Worm (Caenorhabditis elegans) whole organism, L2 larva: Measurements from ENCODE around the gene F08D12.15.

Source experiments
- C34F6.9 ChIP-seq: fragments of 150-350 bp; optimal IDR thresholded peaks from 2 replicates; lab custom pipeline; 2014; ENCODE audit warnings: missing biosample characterization, missing genetic modification characterization
- R02D3.7 ChIP-seq: fragments of 150-350 bp; optimal IDR thresholded peaks from 2 replicates; lab custom pipeline; 2014; ENCODE audit warnings: missing biosample characterization, missing genetic modification characterization
- Y55F3AM.14 ChIP-seq: fragments of 200-800 bp; sonication (Bioruptor generic); optimal IDR thresholded peaks from 2 replicates; lab custom pipeline; 2018; ENCODE audit warnings: mild to moderate bottlenecking, missing genetic modification characterization, missing compliant biosample characterization
- ZK546.5 ChIP-seq: sonication (generic microtip); optimal IDR thresholded peaks from 2 replicates; lab custom pipeline; 2017; ENCODE audit warnings: missing biosample characterization, missing genetic modification characterization
- alr-1 ChIP-seq: fragments of 150-350 bp; optimal IDR thresholded peaks from 2 replicates; lab custom pipeline; 2014; ENCODE audit warnings: missing biosample characterization, missing genetic modification characterization
- aly-2 ChIP-seq: fragments of 150-350 bp; optimal IDR thresholded peaks from 2 replicates; lab custom pipeline; 2014; ENCODE audit warnings: missing biosample characterization, missing genetic modification characterization
- ama-1 ChIP-seq: fragments of 150-350 bp; optimal IDR thresholded peaks from 2 replicates; lab custom pipeline; 2018; ENCODE audit warnings: inconsistent platforms
- ceh-16 ChIP-seq: fragments of 150-350 bp; optimal IDR thresholded peaks from 2 replicates; lab custom pipeline; 2014; ENCODE audit warnings: missing biosample characterization, missing genetic modification characterization
- crh-2 ChIP-seq: sonication (generic microtip); optimal IDR thresholded peaks from 2 replicates; lab custom pipeline; 2017; ENCODE audit warnings: missing biosample characterization, missing genetic modification characterization
- dmd-4 ChIP-seq: sonication (generic microtip); optimal IDR thresholded peaks from 2 replicates; lab custom pipeline; 2017; ENCODE audit warnings: missing biosample characterization, missing genetic modification characterization
- egl-27 ChIP-seq: sonication (generic microtip); optimal IDR thresholded peaks from 3 replicates; lab custom pipeline; 2017; ENCODE audit warnings: missing biosample characterization, missing genetic modification reagents, missing genetic modification characterization
- elt-3 ChIP-seq: sonication (generic microtip); optimal IDR thresholded peaks from 2 replicates; lab custom pipeline; 2017; ENCODE audit warnings: missing biosample characterization, missing genetic modification characterization
- fos-1 ChIP-seq: fragments of 150-350 bp; optimal IDR thresholded peaks from 2 replicates; lab custom pipeline; 2014; ENCODE audit warnings: missing biosample characterization, missing genetic modification characterization
- gmeb-1 ChIP-seq: fragments of 150-350 bp; optimal IDR thresholded peaks from 2 replicates; lab custom pipeline; 2014; ENCODE audit warnings: missing biosample characterization, missing genetic modification characterization
- lin-11 ChIP-seq: fragments of 150-350 bp; sonication (generic microtip); optimal IDR thresholded peaks from 2 replicates; lab custom pipeline; 2014; ENCODE audit warnings: missing biosample characterization, missing genetic modification characterization, inconsistent platforms, mixed read lengths
- lin-13 ChIP-seq: fragments of 150-350 bp; optimal IDR thresholded peaks from 2 replicates; lab custom pipeline; 2014; ENCODE audit warnings: missing biosample characterization, missing genetic modification reagents, missing genetic modification characterization
- lin-39 ChIP-seq: fragments of 150-350 bp; optimal IDR thresholded peaks from 2 replicates; lab custom pipeline; 2014; ENCODE audit warnings: missing biosample characterization, missing genetic modification reagents, missing genetic modification characterization
- lsy-2 ChIP-seq, 2 experiments: fragments of 150-350 bp in 1 of 2; sonication (generic microtip) in 1 of 2; optimal IDR thresholded peaks; 2 replicates each; lab custom pipeline; 2014 to 2017; ENCODE audit warnings: missing biosample characterization in 2 of 2, missing genetic modification characterization in 2 of 2
- mbf-1 ChIP-seq: sonication (generic microtip); optimal IDR thresholded peaks from 2 replicates; lab custom pipeline; 2017; ENCODE audit warnings: missing biosample characterization, missing genetic modification characterization
- mdl-1 ChIP-seq, 2 experiments: fragments of 150-350 bp in 1 of 2; sonication (generic microtip) in 1 of 2; optimal IDR thresholded peaks; 2 replicates each; lab custom pipeline; 2017; ENCODE audit warnings: missing biosample characterization in 2 of 2, missing genetic modification characterization in 2 of 2
- nhr-10 ChIP-seq: sonication (generic microtip); optimal IDR thresholded peaks from 2 replicates; lab custom pipeline; 2017; ENCODE audit warnings: missing biosample characterization, missing genetic modification characterization
- nhr-12 ChIP-seq: fragments of 150-350 bp; optimal IDR thresholded peaks from 2 replicates; lab custom pipeline; 2014; ENCODE audit warnings: missing biosample characterization, missing genetic modification characterization
- nhr-129 ChIP-seq: fragments of 150-350 bp; optimal IDR thresholded peaks from 2 replicates; lab custom pipeline; 2014; ENCODE audit warnings: missing biosample characterization, missing genetic modification characterization
- nhr-21 ChIP-seq: fragments of 150-350 bp; optimal IDR thresholded peaks from 2 replicates; lab custom pipeline; 2014; ENCODE audit warnings: missing biosample characterization, missing genetic modification characterization
- nhr-23 ChIP-seq: fragments of 150-350 bp; optimal IDR thresholded peaks from 2 replicates; lab custom pipeline; 2014; ENCODE audit warnings: missing biosample characterization, missing genetic modification reagents, missing genetic modification characterization
- nhr-25 ChIP-seq: fragments of 150-350 bp; sonication (generic microtip); optimal IDR thresholded peaks from 3 replicates; lab custom pipeline; 2014; ENCODE audit warnings: missing biosample characterization, missing genetic modification characterization
- nhr-6 ChIP-seq: fragments of 150-350 bp; optimal IDR thresholded peaks from 2 replicates; lab custom pipeline; 2014; ENCODE audit warnings: missing biosample characterization, missing genetic modification characterization
- nhr-77 ChIP-seq: fragments of 150-350 bp; optimal IDR thresholded peaks from 2 replicates; lab custom pipeline; 2014; ENCODE audit warnings: missing biosample characterization, missing genetic modification characterization
- peb-1 ChIP-seq: fragments of 150-350 bp; optimal IDR thresholded peaks from 2 replicates; lab custom pipeline; 2014; ENCODE audit warnings: missing biosample characterization, missing genetic modification characterization
- skn-1 ChIP-seq: sonication (generic microtip); optimal IDR thresholded peaks from 2 replicates; lab custom pipeline; 2017; ENCODE audit warnings: missing biosample characterization, missing genetic modification characterization
- sma-9 ChIP-seq, 2 experiments: fragments of 150-350 bp in 1 of 2; sonication (generic microtip) in 1 of 2; optimal IDR thresholded peaks; 2 replicates each; lab custom pipeline; 2014 to 2016; ENCODE audit warnings: missing genetic modification characterization in 2 of 2, mild to moderate bottlenecking in 1 of 2, missing biosample characterization in 1 of 2, missing compliant biosample characterization in 1 of 2, missing genetic modification reagents in 1 of 2, moderate library complexity in 1 of 2
- unc-39 ChIP-seq: fragments of 150-350 bp; optimal IDR thresholded peaks from 2 replicates; lab custom pipeline; 2014; ENCODE audit warnings: missing biosample characterization, missing genetic modification characterization
- unc-55 ChIP-seq: fragments of 150-350 bp; sonication (generic microtip); optimal IDR thresholded peaks from 3 replicates; lab custom pipeline; 2014; ENCODE audit warnings: missing biosample characterization, missing genetic modification reagents, missing genetic modification characterization
- unc-62 ChIP-seq: fragments of 150-350 bp; optimal IDR thresholded peaks from 2 replicates; lab custom pipeline; 2014; ENCODE audit warnings: missing biosample characterization, missing genetic modification reagents, missing genetic modification characterization
- zag-1 ChIP-seq: fragments of 150-350 bp; optimal IDR thresholded peaks from 2 replicates; lab custom pipeline; 2014; ENCODE audit warnings: missing biosample characterization, missing genetic modification characterization
- ztf-1 ChIP-seq: fragments of 200-800 bp; sonication (Bioruptor generic); conservative IDR thresholded peaks from 2 replicates; pipeline ENCODE4 v1.3.6; 2022; ENCODE audit warnings: missing genetic modification characterization, missing compliant biosample characterization
- ztf-11 ChIP-seq: sonication (generic microtip); optimal IDR thresholded peaks from 2 replicates; lab custom pipeline; 2017; ENCODE audit warnings: missing biosample characterization, missing genetic modification characterization
- ztf-4 ChIP-seq: fragments of 150-350 bp; optimal IDR thresholded peaks from 2 replicates; lab custom pipeline; 2014; ENCODE audit warnings: missing biosample characterization, missing genetic modification characterization

The F08D12.15 gene

DNA sequence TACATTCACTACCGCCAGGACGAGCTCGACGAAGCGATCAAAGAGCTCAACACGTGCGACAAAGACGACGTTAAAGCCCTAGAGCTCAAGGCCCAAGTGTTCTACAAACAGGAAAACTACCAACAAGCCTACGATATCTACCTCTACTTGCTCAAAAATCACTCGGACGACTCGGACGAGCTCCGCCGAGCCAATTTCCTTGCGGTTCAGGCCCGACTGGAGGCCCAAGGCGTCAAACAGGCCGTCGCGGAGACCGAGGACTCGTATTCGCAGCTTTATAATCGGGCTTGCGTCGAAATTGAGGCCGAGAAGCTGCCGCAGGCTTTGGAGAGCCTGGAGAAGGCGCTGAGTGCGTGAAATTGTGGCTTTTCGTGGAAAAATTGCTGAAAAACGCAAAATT, 21.4 kb downstream of the F08D12.15 start:
- no peak for TF ChIP-seq mbf-1 (tag; lab: Kevin White, UChicago)
- TF ChIP-seq nhr-129 (tag; lab: Kevin White, UChicago): no peak
- TF ChIP-seq nhr-23 (tag; lab: Kevin White, UChicago): no peak
- no peak for TF ChIP-seq nhr-21 (tag; lab: Kevin White, UChicago)
- TF ChIP-seq egl-27: no peak
- no peak for TF ChIP-seq ama-1 (lab: Kevin White, UChicago)
- TF ChIP-seq sma-9 (GFP tag; optimal IDR thresholded peaks at IDR 0.05; lab: Kevin White, UChicago): no peak
- no peak for TF ChIP-seq sma-9 (tag; optimal IDR thresholded peaks at IDR 0.05; lab: Kevin White, UChicago)
- no peak for TF ChIP-seq lsy-2 (tag; optimal IDR thresholded peaks at IDR 0.05; lab: Kevin White, UChicago)
- TF ChIP-seq mdl-1 (tag; optimal IDR thresholded peaks at IDR 0.05; lab: Kevin White, UChicago): no peak
- TF ChIP-seq aly-2: no peak
- no peak for TF ChIP-seq unc-62 (GFP tag; lab: Kevin White, UChicago)
- TF ChIP-seq lin-13: no peak

- no peak for TF ChIP-seq nhr-21 (tag; lab: Kevin White, UChicago)
- TF ChIP-seq zag-1 (tag; lab: Kevin White, UChicago): no peak
- TF ChIP-seq lin-11: no peak
- TF ChIP-seq Y55F3AM.14 (GFP tag; lab: Kevin White, UChicago): no peak
- TF ChIP-seq lin-39 (tag; lab: Kevin White, UChicago): no peak
- no peak for TF ChIP-seq alr-1
- no peak for TF ChIP-seq nhr-12 (tag; lab: Kevin White, UChicago)
- no peak for TF ChIP-seq nhr-10
- TF ChIP-seq peb-1: no peak
- no peak for TF ChIP-seq lin-13
- no peak for TF ChIP-seq elt-3 (tag; lab: Kevin White, UChicago)
- TF ChIP-seq egl-27: no peak
- TF ChIP-seq C34F6.9: no peak
- TF ChIP-seq R02D3.7: no peak
- no peak for TF ChIP-seq gmeb-1
- TF ChIP-seq fos-1 (tag; lab: Kevin White, UChicago): no peak
- TF ChIP-seq unc-62 (GFP tag; lab: Kevin White, UChicago): no peak
- no peak for TF ChIP-seq unc-55 (GFP tag; lab: Kevin White, UChicago)
- TF ChIP-seq ztf-1: no peak
Observed at ce11 chrII:2791693-2792092, 25.3 kb downstream of the F08D12.15 start.

- no peak for TF ChIP-seq lin-39 (tag; lab: Kevin White, UChicago)
- TF ChIP-seq ztf-1: no peak
- TF ChIP-seq ceh-16 (tag; lab: Kevin White, UChicago): no peak
- no peak for TF ChIP-seq nhr-77 (tag; lab: Kevin White, UChicago)
- no peak for TF ChIP-seq Y55F3AM.14 (GFP tag; lab: Kevin White, UChicago)
- no peak for TF ChIP-seq nhr-129 (tag; lab: Kevin White, UChicago)
- TF ChIP-seq ama-1 (lab: Kevin White, UChicago): no peak
- TF ChIP-seq fos-1 (tag; lab: Kevin White, UChicago): no peak
- TF ChIP-seq egl-27: no peak
- no peak for TF ChIP-seq crh-2 (tag; lab: Kevin White, UChicago)
- no peak for TF ChIP-seq unc-39 (tag; lab: Kevin White, UChicago)
- no peak for TF ChIP-seq nhr-12 (tag; lab: Kevin White, UChicago)
- no peak for TF ChIP-seq unc-62 (GFP tag; lab: Kevin White, UChicago)
- no peak for TF ChIP-seq elt-3 (tag; lab: Kevin White, UChicago)
- TF ChIP-seq peb-1: no peak
- TF ChIP-seq lin-13: no peak
- no peak for TF ChIP-seq skn-1 (tag; lab: Kevin White, UChicago)
- no peak for TF ChIP-seq zag-1 (tag; lab: Kevin White, UChicago)
- no peak for TF ChIP-seq dmd-4 (tag; lab: Kevin White, UChicago)
- no peak for TF ChIP-seq ztf-11 (tag; lab: Kevin White, UChicago)
Observed at ce11 chrII:2795413-2795812, 29.0 kb downstream of the F08D12.15 start.

- TF ChIP-seq alr-1: no peak
- no peak for TF ChIP-seq unc-62 (GFP tag; lab: Kevin White, UChicago)
- no peak for TF ChIP-seq gmeb-1
- no peak for TF ChIP-seq nhr-77 (tag; lab: Kevin White, UChicago)
- no peak for TF ChIP-seq ZK546.5 (tag; lab: Kevin White, UChicago)
- TF ChIP-seq lin-13: no peak
- TF ChIP-seq nhr-10: no peak
- no peak for TF ChIP-seq nhr-25 (tag; lab: Kevin White, UChicago)
- no peak for TF ChIP-seq nhr-6 (tag; lab: Kevin White, UChicago)
- no peak for TF ChIP-seq nhr-12 (tag; lab: Kevin White, UChicago)
- TF ChIP-seq lsy-2 (tag; optimal IDR thresholded peaks at IDR 0.05; lab: Kevin White, UChicago): no peak
- TF ChIP-seq zag-1 (tag; lab: Kevin White, UChicago): no peak
- no peak for TF ChIP-seq lin-39 (tag; lab: Kevin White, UChicago)
- no peak for TF ChIP-seq mdl-1 (tag; optimal IDR thresholded peaks at IDR 0.05; lab: Kevin White, UChicago)
- TF ChIP-seq nhr-21 (tag; lab: Kevin White, UChicago): no peak
- no peak for TF ChIP-seq sma-9 (GFP tag; optimal IDR thresholded peaks at IDR 0.05; lab: Kevin White, UChicago)
- TF ChIP-seq sma-9 (tag; optimal IDR thresholded peaks at IDR 0.05; lab: Kevin White, UChicago): no peak
- no peak for TF ChIP-seq ztf-4 (tag; lab: Kevin White, UChicago)
- no peak for TF ChIP-seq elt-3 (tag; lab: Kevin White, UChicago)
- no peak for TF ChIP-seq egl-27
Observed at ce11 chrII:2796431-2796830, 30.0 kb downstream of the F08D12.15 start.
